Worm (Caenorhabditis elegans): ENCODE data around the gene Y110A2AL.6.

ce11 chrII:2846552-2846951 lies 5.1 kb upstream of the Y110A2AL.6 start:
- no peak for TF ChIP-seq W03F9.2 (tag; optimal IDR thresholded peaks at IDR 0.05)
- TF ChIP-seq him-1 (tag; optimal IDR thresholded peaks at IDR 0.05): no peak
- TF ChIP-seq dao-5 (tag; optimal IDR thresholded peaks at IDR 0.05): no peak
